Fruit fly (Drosophila melanogaster) whole organism, wandering third instar larva: ENCODE data around the gene CG4404.

Source experiments
- CG32264 ChIP-seq: fragments of 200-800 bp; sonication (Bioruptor generic); optimal IDR thresholded peaks from 2 replicates; lab custom pipeline; 2016; ENCODE audit warnings: missing biosample characterization, missing genetic modification characterization
- Dfd ChIP-seq: fragments of >200 bp; optimal IDR thresholded peaks from 2 replicates; lab custom pipeline; 2017; ENCODE audit warnings: missing biosample characterization, missing genetic modification characterization
- Dif ChIP-seq: fragments of 200-275, 200-300 bp; sonication (Bioruptor generic); optimal IDR thresholded peaks from 2 replicates; lab custom pipeline; 2018; ENCODE audit warnings: missing biosample characterization, missing genetic modification characterization; ENCODE audit not compliant: partially characterized antibody
- GATAd ChIP-seq: sonication (Bioruptor generic); optimal IDR thresholded peaks from 2 replicates; lab custom pipeline; 2016; ENCODE audit warnings: missing biosample characterization, missing genetic modification characterization
- HLH106 ChIP-seq: fragments of 200-800 bp; optimal IDR thresholded peaks from 3 replicates; lab custom pipeline; 2019; ENCODE audit warnings: missing biosample characterization, mild to moderate bottlenecking, missing genetic modification characterization, moderate library complexity
- Hnf4 ChIP-seq: fragments of 200-800 bp; sonication (Bioruptor generic); optimal IDR thresholded peaks from 2 replicates; lab custom pipeline; 2016; ENCODE audit warnings: missing biosample characterization, mild to moderate bottlenecking, missing genetic modification characterization
- Hr78 ChIP-seq: fragments of >200 bp; optimal IDR thresholded peaks from 2 replicates; lab custom pipeline; 2017; ENCODE audit warnings: missing biosample characterization, missing genetic modification characterization
- Hr83 ChIP-seq: fragments of 200-300 bp; sonication (Bioruptor generic); optimal IDR thresholded peaks from 2 replicates; lab custom pipeline; 2016; ENCODE audit warnings: missing biosample characterization, mild to moderate bottlenecking, missing genetic modification characterization, moderate library complexity; ENCODE audit not compliant: poor library complexity, severe bottlenecking
- Mio ChIP-seq: sonication (Bioruptor generic); optimal IDR thresholded peaks from 2 replicates; lab custom pipeline; 2016; ENCODE audit warnings: missing biosample characterization, missing genetic modification characterization
- N ChIP-seq: fragments of >200 bp; optimal IDR thresholded peaks from 2 replicates; lab custom pipeline; 2018; ENCODE audit warnings: missing biosample characterization, missing external identifiers, missing genetic modification characterization
- OdsH ChIP-seq: fragments of 200-800 bp; sonication (Bioruptor generic); optimal IDR thresholded peaks from 2 replicates; lab custom pipeline; 2016; ENCODE audit warnings: missing biosample characterization, mild to moderate bottlenecking, missing genetic modification characterization
- Sp1 ChIP-seq: fragments of 200-800 bp; sonication (Bioruptor generic); optimal IDR thresholded peaks from 3 replicates; lab custom pipeline; 2019; ENCODE audit warnings: missing biosample characterization, mild to moderate bottlenecking, missing genetic modification characterization, moderate library complexity
- Vsx2 ChIP-seq: fragments of 200-300, 225-300 bp; sonication (Bioruptor generic); optimal IDR thresholded peaks from 2 replicates; lab custom pipeline; 2018; ENCODE audit warnings: missing biosample characterization, missing genetic modification characterization; ENCODE audit not compliant: partially characterized antibody
- brk ChIP-seq: fragments of 200-800 bp; sonication (Bioruptor generic); optimal IDR thresholded peaks from 2 replicates; lab custom pipeline; 2016; ENCODE audit warnings: missing biosample characterization, mild to moderate bottlenecking, missing genetic modification characterization
- dl ChIP-seq, 2 experiments: fragments of 175-275, 200-275 bp in 1 of 2; fragments of 200-275 bp in 1 of 2; sonication (Bioruptor generic); optimal IDR thresholded peaks; lab custom pipeline; 2018; ENCODE audit warnings: mild to moderate bottlenecking in 2 of 2, missing biosample characterization in 2 of 2, missing genetic modification characterization in 2 of 2, moderate library complexity in 2 of 2; ENCODE audit not compliant: partially characterized antibody in 2 of 2, insufficient read depth in 1 of 2
- dsf ChIP-seq: sonication (Bioruptor generic); optimal IDR thresholded peaks from 2 replicates; lab custom pipeline; 2016; ENCODE audit warnings: missing biosample characterization, missing genetic modification characterization, borderline replicate concordance
- ey ChIP-seq: fragments of 200-800 bp; sonication (Bioruptor generic); optimal IDR thresholded peaks from 2 replicates; lab custom pipeline; 2016; ENCODE audit warnings: missing biosample characterization, missing genetic modification characterization
- psq ChIP-seq: fragments of 200-800 bp; sonication (Bioruptor generic); optimal IDR thresholded peaks from 3 replicates; lab custom pipeline; 2017; ENCODE audit warnings: missing biosample characterization, mild to moderate bottlenecking, missing genetic modification characterization, moderate library complexity
- usp ChIP-seq: fragments of >200 bp; optimal IDR thresholded peaks from 2 replicates; lab custom pipeline; 2017; ENCODE audit warnings: missing biosample characterization, missing genetic modification characterization
- woc ChIP-seq: sonication (Bioruptor generic); optimal IDR thresholded peaks from 2 replicates; lab custom pipeline; 2016; ENCODE audit warnings: missing biosample characterization, mild to moderate bottlenecking, missing genetic modification characterization

The CG4404 gene

DNA sequence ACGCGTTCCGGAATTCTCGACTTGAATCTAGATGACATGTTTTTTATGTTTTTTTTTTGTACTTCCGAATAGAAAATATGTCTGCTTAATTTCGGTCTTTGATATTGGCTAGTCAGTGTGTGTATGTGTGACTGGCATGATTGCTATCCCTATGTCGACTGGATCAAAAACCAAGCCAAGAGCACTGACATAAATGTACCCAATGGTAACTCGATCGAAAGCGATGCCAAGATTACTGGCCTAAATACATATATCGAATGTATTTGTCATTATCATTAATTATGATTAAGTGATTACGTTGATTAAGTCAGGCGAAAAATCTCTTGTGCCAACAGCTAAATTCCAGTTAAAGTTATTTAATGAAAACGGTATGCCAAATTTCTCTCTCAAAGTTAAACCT, 48.2 kb downstream of the CG4404 start, which contains the start of gene CG4661:
Gene CG4661 (minus strand): TSS at position 101 of the 400 bp plus-strand sequence.
- no peak for TF ChIP-seq psq
- no peak for TF ChIP-seq CG32264 (GFP tag; lab: Kevin White, UChicago)
- no peak for TF ChIP-seq N (GFP tag; lab: Kevin White, UChicago)
- TF ChIP-seq Vsx2 = no peak
- TF ChIP-seq ey (GFP tag; lab: Kevin White, UChicago) = no peak
- TF ChIP-seq usp = no peak
- no peak for TF ChIP-seq Sp1 (GFP tag; lab: Kevin White, UChicago)
- TF ChIP-seq Dif (GFP tag; lab: Kevin White, UChicago) = no peak
- TF ChIP-seq brk (GFP tag; lab: Kevin White, UChicago) = no peak
- TF ChIP-seq dsf = no peak
- TF ChIP-seq dl (GFP tag; optimal IDR thresholded peaks at IDR 0.05; lab: Kevin White, UChicago; ENCODE audit: insufficient read depth in 1 of 2, partially characterized antibody in 2 of 2) = no peak
- TF ChIP-seq OdsH (GFP tag; lab: Kevin White, UChicago) = no peak
- TF ChIP-seq Hr83 (GFP tag; lab: Kevin White, UChicago) = no peak
- no peak for TF ChIP-seq Hr78 (GFP tag; lab: Kevin White, UChicago)
- TF ChIP-seq woc (GFP tag; lab: Kevin White, UChicago) = no peak
- TF ChIP-seq HLH106 (tag; lab: Kevin White, UChicago) = no peak
- TF ChIP-seq Mio = no peak
- no peak for TF ChIP-seq Hnf4 (GFP tag; lab: Kevin White, UChicago)
- no peak for TF ChIP-seq GATAd (GFP tag; lab: Kevin White, UChicago)
- no peak for TF ChIP-seq Dfd (GFP tag; lab: Kevin White, UChicago)
